Worm (Caenorhabditis elegans): Measurements from ENCODE around the gene nspc-20.

nspc-20 gene

DNA sequence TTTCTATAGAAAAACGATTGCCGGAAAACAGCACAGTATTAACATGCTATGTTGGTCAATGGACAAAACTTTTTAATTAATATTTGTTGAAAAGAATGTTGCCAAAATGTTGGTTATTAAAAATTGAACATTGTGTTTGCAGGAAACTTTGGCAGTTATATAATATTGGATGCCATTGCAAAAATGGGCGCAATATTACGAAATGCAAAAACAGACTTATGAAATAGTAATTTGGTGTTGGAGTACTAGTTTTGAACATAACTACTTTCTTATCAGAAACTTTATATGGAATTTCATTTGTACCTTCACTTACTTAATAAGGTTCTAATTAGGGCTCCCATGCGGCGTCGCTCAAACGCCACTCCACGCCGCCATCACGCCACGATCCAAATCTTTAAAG is 19.6 kb downstream of the nspc-20 start:
- TF ChIP-seq nhr-129 (tag; optimal IDR thresholded peaks at IDR 0.05) (peak; percentile 75), mdl-1 (tag; optimal IDR thresholded peaks at IDR 0.05) (no peak)

DNA sequence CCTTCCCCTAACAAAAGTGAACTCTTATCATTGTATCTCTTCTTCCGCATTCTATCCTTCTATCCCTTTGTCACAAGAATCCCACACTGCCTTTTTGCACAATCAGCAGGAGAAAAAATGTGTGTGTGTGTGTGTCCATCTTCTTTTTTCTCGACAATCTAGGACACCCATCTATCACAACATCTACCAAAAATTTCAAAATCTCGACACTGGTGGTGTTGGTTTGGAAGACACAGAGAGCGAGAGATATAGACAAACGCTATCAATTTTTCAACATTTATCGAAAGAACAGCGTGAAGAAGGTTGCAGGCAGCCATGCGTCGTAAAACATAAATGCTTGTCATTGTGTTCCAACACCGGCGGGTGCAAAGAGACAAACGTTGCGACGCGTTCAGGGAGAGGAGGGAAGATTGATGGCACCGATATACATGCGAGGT is 21.2 kb downstream of the nspc-20 start:
- peak; percentile 93 for TF ChIP-seq sma-9 (GFP tag; optimal IDR thresholded peaks at IDR 0.05)
- no peak for TF ChIP-seq sma-9 (tag; optimal IDR thresholded peaks at IDR 0.05)
- no peak for TF ChIP-seq mbf-1 (tag; optimal IDR thresholded peaks at IDR 0.05)
- TF ChIP-seq elt-3 (tag; optimal IDR thresholded peaks at IDR 0.05), result no peak
- TF ChIP-seq unc-39 (tag; optimal IDR thresholded peaks at IDR 0.05), result no peak
- no peak for TF ChIP-seq ceh-82 (tag; optimal IDR thresholded peaks at IDR 0.05)
- TF ChIP-seq nhr-25 (tag; optimal IDR thresholded peaks at IDR 0.05), result peak; percentile 88
- TF ChIP-seq egl-27 (tag; optimal IDR thresholded peaks at IDR 0.05), result peak; percentile 91
- no peak for TF ChIP-seq ztf-11 (tag; optimal IDR thresholded peaks at IDR 0.05)
- peak; percentile 66 for TF ChIP-seq sma-3 (GFP tag; optimal IDR thresholded peaks at IDR 0.05)
- peak; percentile 46 for TF ChIP-seq elt-1 (tag; optimal IDR thresholded peaks at IDR 0.05)
- peak; percentile 67 for TF ChIP-seq ceh-16 (tag; optimal IDR thresholded peaks at IDR 0.05)
- TF ChIP-seq ztf-1 (GFP tag; conservative IDR thresholded peaks at IDR 0.05), result no peak
- TF ChIP-seq Y55F3AM.14 (GFP tag; optimal IDR thresholded peaks at IDR 0.05), result no peak
- peak; percentile 24 for TF ChIP-seq lin-13 (GFP tag; optimal IDR thresholded peaks at IDR 0.05)
- peak; percentile 51 for TF ChIP-seq nhr-6 (tag; optimal IDR thresholded peaks at IDR 0.05)
- TF ChIP-seq F13H6.1 (tag; optimal IDR thresholded peaks at IDR 0.05), result peak; percentile 81
- peak; percentile 82 for TF ChIP-seq nhr-129 (tag; optimal IDR thresholded peaks at IDR 0.05)
- TF ChIP-seq gmeb-1 (tag; optimal IDR thresholded peaks at IDR 0.05), result no peak
- TF ChIP-seq C34F6.9 (tag; optimal IDR thresholded peaks at IDR 0.05), result peak; percentile 49
- TF ChIP-seq unc-62 (GFP tag; optimal IDR thresholded peaks at IDR 0.05), result peak; percentile 74
- TF ChIP-seq sem-4 (tag; optimal IDR thresholded peaks at IDR 0.05), result peak; percentile 78
- peak; percentile 46 for TF ChIP-seq crh-2 (tag; optimal IDR thresholded peaks at IDR 0.05)
- peak; percentile 84 for TF ChIP-seq nhr-21 (tag; optimal IDR thresholded peaks at IDR 0.05)
- no peak for TF ChIP-seq ZK546.5 (tag; optimal IDR thresholded peaks at IDR 0.05)
- TF ChIP-seq mdl-1 (tag; optimal IDR thresholded peaks at IDR 0.05), result peak in 1 of 2 experiments; percentile 10
- TF ChIP-seq aly-2 (tag; optimal IDR thresholded peaks at IDR 0.05), result no peak
- peak; percentile 53 for TF ChIP-seq fos-1 (tag; optimal IDR thresholded peaks at IDR 0.05)
- no peak for TF ChIP-seq nhr-10 (tag; optimal IDR thresholded peaks at IDR 0.05)
- TF ChIP-seq ztf-4 (tag; optimal IDR thresholded peaks at IDR 0.05), result peak; percentile 24
- no peak for TF ChIP-seq zag-1 (tag; optimal IDR thresholded peaks at IDR 0.05)
- peak; percentile 73 for TF ChIP-seq blmp-1 (tag; optimal IDR thresholded peaks at IDR 0.05; ENCODE audit: insufficient read depth)
- TF ChIP-seq nhr-11 (tag; optimal IDR thresholded peaks at IDR 0.05), result no peak
- no peak for TF ChIP-seq nhr-237 (tag; optimal IDR thresholded peaks at IDR 0.05)
- TF ChIP-seq lsy-2 (tag; optimal IDR thresholded peaks at IDR 0.05), result peak in 1 of 2 experiments; percentile 64
- no peak for TF ChIP-seq lin-11 (tag; optimal IDR thresholded peaks at IDR 0.05)
- TF ChIP-seq peb-1 (tag; optimal IDR thresholded peaks at IDR 0.05), result no peak
- no peak for TF ChIP-seq mab-5 (tag; optimal IDR thresholded peaks at IDR 0.05)
- TF ChIP-seq snpc-4 (tag; optimal IDR thresholded peaks at IDR 0.05), result no peak

DNA sequence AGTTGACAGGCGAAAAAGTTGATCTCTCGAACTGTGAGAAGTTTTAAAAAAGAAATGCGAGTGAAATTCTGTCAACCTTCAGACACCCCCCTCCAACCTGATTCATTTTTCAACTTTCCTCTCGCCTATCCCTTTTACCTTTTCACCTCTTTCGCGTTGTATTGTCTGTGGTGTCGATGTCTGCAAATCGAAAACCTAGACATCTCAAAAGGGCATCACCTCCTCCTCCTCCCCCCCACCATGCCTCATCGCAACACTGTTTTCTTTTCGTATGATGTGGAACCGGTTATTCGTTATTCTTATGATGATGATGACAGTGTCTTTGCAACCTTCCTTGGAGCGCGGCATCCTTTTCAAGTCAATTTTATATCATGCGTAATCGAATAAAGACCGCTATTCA is 22.0 kb downstream of the nspc-20 start:
- TF ChIP-seq nhr-237 (tag; optimal IDR thresholded peaks at IDR 0.05) (no peak), nhr-21 (tag; optimal IDR thresholded peaks at IDR 0.05) (peak; percentile 83), R02D3.7 (tag; optimal IDR thresholded peaks at IDR 0.05) (no peak), mdl-1 (tag; optimal IDR thresholded peaks at IDR 0.05) (no peak), nhr-129 (tag; optimal IDR thresholded peaks at IDR 0.05) (peak; percentile 53), sma-3 (GFP tag; optimal IDR thresholded peaks at IDR 0.05) (peak; percentile 69), blmp-1 (tag; optimal IDR thresholded peaks at IDR 0.05; ENCODE audit: insufficient read depth) (peak; percentile 97), sma-9 (GFP tag; optimal IDR thresholded peaks at IDR 0.05) (peak; percentile 80), sma-9 (tag; optimal IDR thresholded peaks at IDR 0.05) (no peak), fos-1 (tag; optimal IDR thresholded peaks at IDR 0.05) (peak; percentile 43), crh-2 (tag; optimal IDR thresholded peaks at IDR 0.05) (no peak), nhr-6 (tag; optimal IDR thresholded peaks at IDR 0.05) (peak; percentile 51), F13H6.1 (tag; optimal IDR thresholded peaks at IDR 0.05) (peak; percentile 46), sem-4 (tag; optimal IDR thresholded peaks at IDR 0.05) (peak; percentile 26), ceh-16 (tag; optimal IDR thresholded peaks at IDR 0.05) (peak; percentile 47), nhr-25 (tag; optimal IDR thresholded peaks at IDR 0.05) (peak; percentile 94), egl-27 (tag; optimal IDR thresholded peaks at IDR 0.05) (peak; percentile 54)
